Worm (Caenorhabditis elegans) whole organism, L2 larva: ENCODE data around the gene C34C12.7.

Source experiments
- C34F6.9 ChIP-seq: fragments of 150-350 bp; optimal IDR thresholded peaks from 2 replicates; lab custom pipeline; 2014; ENCODE audit warnings: missing biosample characterization, missing genetic modification characterization
- F13H6.1 ChIP-seq: sonication (generic microtip); optimal IDR thresholded peaks from 2 replicates; lab custom pipeline; 2016; ENCODE audit warnings: missing genetic modification characterization, missing compliant biosample characterization
- R02D3.7 ChIP-seq: fragments of 150-350 bp; optimal IDR thresholded peaks from 2 replicates; lab custom pipeline; 2014; ENCODE audit warnings: missing biosample characterization, missing genetic modification characterization
- alr-1 ChIP-seq: fragments of 150-350 bp; optimal IDR thresholded peaks from 2 replicates; lab custom pipeline; 2014; ENCODE audit warnings: missing biosample characterization, missing genetic modification characterization
- blmp-1 ChIP-seq: sonication (generic microtip); optimal IDR thresholded peaks from 2 replicates; lab custom pipeline; 2017; ENCODE audit warnings: missing genetic modification characterization, mild to moderate bottlenecking, missing compliant biosample characterization, antibody characterized with exemption, moderate library complexity; ENCODE audit not compliant: insufficient read depth
- ceh-16 ChIP-seq: fragments of 150-350 bp; optimal IDR thresholded peaks from 2 replicates; lab custom pipeline; 2014; ENCODE audit warnings: missing biosample characterization, missing genetic modification characterization
- crh-2 ChIP-seq: sonication (generic microtip); optimal IDR thresholded peaks from 2 replicates; lab custom pipeline; 2017; ENCODE audit warnings: missing biosample characterization, missing genetic modification characterization
- egl-27 ChIP-seq: sonication (generic microtip); optimal IDR thresholded peaks from 3 replicates; lab custom pipeline; 2017; ENCODE audit warnings: missing biosample characterization, missing genetic modification reagents, missing genetic modification characterization
- elt-1 ChIP-seq: fragments of 150-350 bp; optimal IDR thresholded peaks from 2 replicates; lab custom pipeline; 2014; ENCODE audit warnings: missing biosample characterization, missing genetic modification characterization
- elt-3 ChIP-seq: sonication (generic microtip); optimal IDR thresholded peaks from 2 replicates; lab custom pipeline; 2017; ENCODE audit warnings: missing biosample characterization, missing genetic modification characterization
- fos-1 ChIP-seq: fragments of 150-350 bp; optimal IDR thresholded peaks from 2 replicates; lab custom pipeline; 2014; ENCODE audit warnings: missing biosample characterization, missing genetic modification characterization
- lin-39 ChIP-seq: fragments of 150-350 bp; optimal IDR thresholded peaks from 2 replicates; lab custom pipeline; 2014; ENCODE audit warnings: missing biosample characterization, missing genetic modification reagents, missing genetic modification characterization
- lsy-2 ChIP-seq, 2 experiments: fragments of 150-350 bp in 1 of 2; sonication (generic microtip) in 1 of 2; optimal IDR thresholded peaks; 2 replicates each; lab custom pipeline; 2014 to 2017; ENCODE audit warnings: missing biosample characterization in 2 of 2, missing genetic modification characterization in 2 of 2
- mdl-1 ChIP-seq, 2 experiments: fragments of 150-350 bp in 1 of 2; sonication (generic microtip) in 1 of 2; optimal IDR thresholded peaks; 2 replicates each; lab custom pipeline; 2017; ENCODE audit warnings: missing biosample characterization in 2 of 2, missing genetic modification characterization in 2 of 2
- nhr-10 ChIP-seq: sonication (generic microtip); optimal IDR thresholded peaks from 2 replicates; lab custom pipeline; 2017; ENCODE audit warnings: missing biosample characterization, missing genetic modification characterization
- nhr-11 ChIP-seq: fragments of 150-350 bp; optimal IDR thresholded peaks from 2 replicates; lab custom pipeline; 2014; ENCODE audit warnings: missing biosample characterization, missing genetic modification characterization
- nhr-129 ChIP-seq: fragments of 150-350 bp; optimal IDR thresholded peaks from 2 replicates; lab custom pipeline; 2014; ENCODE audit warnings: missing biosample characterization, missing genetic modification characterization
- nhr-23 ChIP-seq: fragments of 150-350 bp; optimal IDR thresholded peaks from 2 replicates; lab custom pipeline; 2014; ENCODE audit warnings: missing biosample characterization, missing genetic modification reagents, missing genetic modification characterization
- nhr-237 ChIP-seq: fragments of 150-350 bp; optimal IDR thresholded peaks from 2 replicates; lab custom pipeline; 2014; ENCODE audit warnings: missing biosample characterization, missing genetic modification characterization
- nhr-25 ChIP-seq: fragments of 150-350 bp; sonication (generic microtip); optimal IDR thresholded peaks from 3 replicates; lab custom pipeline; 2014; ENCODE audit warnings: missing biosample characterization, missing genetic modification characterization
- nhr-6 ChIP-seq: fragments of 150-350 bp; optimal IDR thresholded peaks from 2 replicates; lab custom pipeline; 2014; ENCODE audit warnings: missing biosample characterization, missing genetic modification characterization
- peb-1 ChIP-seq: fragments of 150-350 bp; optimal IDR thresholded peaks from 2 replicates; lab custom pipeline; 2014; ENCODE audit warnings: missing biosample characterization, missing genetic modification characterization
- sem-4 ChIP-seq: fragments of 150-350 bp; optimal IDR thresholded peaks from 2 replicates; lab custom pipeline; 2014; ENCODE audit warnings: missing biosample characterization, missing genetic modification reagents, missing genetic modification characterization
- skn-1 ChIP-seq: sonication (generic microtip); optimal IDR thresholded peaks from 2 replicates; lab custom pipeline; 2017; ENCODE audit warnings: missing biosample characterization, missing genetic modification characterization
- sma-3 ChIP-seq: sonication (generic microtip); optimal IDR thresholded peaks from 2 replicates; lab custom pipeline; 2016; ENCODE audit warnings: missing genetic modification reagents, missing genetic modification characterization, missing compliant biosample characterization
- snpc-4 ChIP-seq: fragments of 150-350 bp; optimal IDR thresholded peaks from 2 replicates; lab custom pipeline; 2014; ENCODE audit warnings: missing biosample characterization, missing genetic modification characterization
- unc-39 ChIP-seq: fragments of 150-350 bp; optimal IDR thresholded peaks from 2 replicates; lab custom pipeline; 2014; ENCODE audit warnings: missing biosample characterization, missing genetic modification characterization
- zag-1 ChIP-seq: fragments of 150-350 bp; optimal IDR thresholded peaks from 2 replicates; lab custom pipeline; 2014; ENCODE audit warnings: missing biosample characterization, missing genetic modification characterization
- ztf-11 ChIP-seq: sonication (generic microtip); optimal IDR thresholded peaks from 2 replicates; lab custom pipeline; 2017; ENCODE audit warnings: missing biosample characterization, missing genetic modification characterization

Gene C34C12.7

ce11 chrIII:3487133-3487532 is 1.0 kb downstream of the C34C12.7 start:
- no peak for TF ChIP-seq nhr-10 (tag; lab: Kevin White, UChicago)
- TF ChIP-seq zag-1 (tag; lab: Kevin White, UChicago), result no peak
- TF ChIP-seq nhr-11 (tag; lab: Kevin White, UChicago), result no peak
- TF ChIP-seq skn-1, result no peak
- TF ChIP-seq, all 48 proteins: peak for 0

DNA sequence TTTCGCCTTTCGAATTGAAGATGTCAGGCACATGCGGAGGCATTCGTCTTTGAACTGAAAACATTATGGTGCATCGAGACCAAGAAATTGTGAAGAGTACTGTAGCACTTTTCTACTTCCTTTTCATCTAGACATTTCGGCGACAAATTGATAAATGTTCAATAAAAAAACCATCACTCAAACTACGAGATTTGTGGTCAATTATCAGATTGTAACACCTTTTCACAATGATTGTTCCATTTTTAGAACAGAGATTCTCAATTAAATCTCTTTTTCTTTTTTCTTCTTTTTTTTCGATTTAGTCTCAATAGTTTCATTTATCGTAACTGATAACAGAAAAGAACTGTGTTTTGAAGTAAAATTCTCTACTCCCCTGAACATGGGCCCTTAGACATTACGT is 2.1 kb downstream of the C34C12.7 start:
- TF ChIP-seq sem-4 (tag; lab: Kevin White, UChicago), result no peak
- TF ChIP-seq elt-3 (tag; lab: Kevin White, UChicago), result no peak
- peak; percentile 55 for TF ChIP-seq blmp-1 (tag; lab: Kevin White, UChicago)
- TF ChIP-seq sma-3 (GFP tag; lab: Kevin White, UChicago), result peak; percentile 30

ce11 chrIII:3484995-3485394 is 3.1 kb downstream of the C34C12.7 start:
- TF ChIP-seq sma-3 (GFP tag; lab: Kevin White, UChicago) (no peak), nhr-237 (tag; lab: Kevin White, UChicago) (no peak), ztf-11 (tag; lab: Kevin White, UChicago) (no peak), nhr-6 (tag; lab: Kevin White, UChicago) (no peak), unc-39 (tag; lab: Kevin White, UChicago) (no peak), nhr-25 (tag; lab: Kevin White, UChicago) (no peak), lin-39 (no peak), nhr-23 (tag; lab: Kevin White, UChicago) (no peak), R02D3.7 (tag; lab: Kevin White, UChicago) (no peak), F13H6.1 (tag; lab: Kevin White, UChicago) (no peak), alr-1 (tag; lab: Kevin White, UChicago) (no peak), crh-2 (tag; lab: Kevin White, UChicago) (no peak), fos-1 (tag; lab: Kevin White, UChicago) (no peak)
- TF ChIP-seq, all 48 proteins: peak for 0

- TF ChIP-seq lsy-2 (tag; optimal IDR thresholded peaks at IDR 0.05; lab: Kevin White, UChicago) (no peak), egl-27 (no peak)
Observed at ce11 chrIII:3482291-3482690, 5.8 kb downstream of the C34C12.7 start, which contains the start of gene C34C12.6. Gene C34C12.6, plus strand, starts transcription at chrIII:3482591.

- TF ChIP-seq blmp-1 (tag; lab: Kevin White, UChicago) (peak; percentile 15), C34F6.9 (tag; lab: Kevin White, UChicago) (no peak)
Observed at ce11 chrIII:3480950-3481349, 7.2 kb downstream of the C34C12.7 start.

ce11 chrIII:3480236-3480635 is 7.9 kb downstream of the C34C12.7 start:
- TF ChIP-seq sma-3 (GFP tag; lab: Kevin White, UChicago) (peak; percentile 40), mdl-1 (tag; optimal IDR thresholded peaks at IDR 0.05; lab: Kevin White, UChicago) (no peak)

DNA sequence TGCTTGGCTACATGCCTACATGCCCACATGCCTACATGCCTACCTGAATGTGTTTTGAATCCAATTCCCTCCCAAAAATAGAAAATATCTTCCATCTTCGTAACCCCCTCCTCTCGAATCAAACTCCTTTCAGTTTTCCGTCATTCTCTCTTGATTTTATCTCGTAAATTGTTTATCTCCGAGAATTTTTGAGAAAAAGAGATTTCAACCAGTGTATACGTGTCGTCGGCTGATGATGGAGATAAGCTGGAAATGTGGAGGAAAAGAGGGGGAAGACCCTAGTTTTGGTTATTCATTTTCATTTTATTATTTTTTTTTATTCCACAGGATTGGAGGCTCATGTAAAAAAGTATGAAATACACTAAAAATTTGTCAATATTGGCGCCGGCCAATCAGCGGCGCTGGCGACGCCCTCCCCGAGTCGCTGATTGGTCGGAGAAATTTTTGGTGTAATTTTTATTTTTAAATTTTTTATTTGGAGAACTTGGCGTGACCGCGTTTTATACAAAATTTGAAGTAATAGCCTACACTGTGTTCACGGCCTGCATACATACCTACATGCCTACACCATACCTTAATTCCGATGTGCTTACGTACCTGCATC is 9.2 kb downstream of the C34C12.7 start:
- TF ChIP-seq alr-1 (tag; lab: Kevin White, UChicago) (no peak), elt-1 (peak; percentile 58), ceh-16 (tag; lab: Kevin White, UChicago) (peak; percentile 44)

- no peak for TF ChIP-seq crh-2 (tag; lab: Kevin White, UChicago)
- TF ChIP-seq peb-1 (tag; lab: Kevin White, UChicago), result no peak
- no peak for TF ChIP-seq nhr-129 (tag; lab: Kevin White, UChicago)
- TF ChIP-seq ceh-16 (tag; lab: Kevin White, UChicago), result no peak
- TF ChIP-seq snpc-4 (tag; lab: Kevin White, UChicago), result no peak
Observed at ce11 chrIII:3477375-3477774, 10.8 kb downstream of the C34C12.7 start.
